Fruit fly (Drosophila melanogaster): ENCODE measurements around the gene Alr.

The Alr gene

dm6 chrX:19750626-19751149 is 2.6 kb downstream of the Alr start, which contains the start of gene Abcd3 (continued):
- peak; percentile 60; the same call in 1 of the 2 replicates for TF ChIP-seq ato (GFP tag; IDR thresholded peaks at IDR 0.05; ENCODE audit: partially characterized antibody)
- TF ChIP-seq Adf1 (GFP tag; IDR thresholded peaks at IDR 0.05) = peak; percentile 60; the same call in 1 of the 2 replicates
- TF ChIP-seq gsb (GFP tag; IDR thresholded peaks at IDR 0.05) = no peak
- no peak for TF ChIP-seq Drgx (GFP tag; IDR thresholded peaks at IDR 0.05)
- peak; percentile 18 for TF ChIP-seq Ets97D (GFP tag; optimal IDR thresholded peaks at IDR 0.05)
- no peak for TF ChIP-seq dimm (GFP tag; IDR thresholded peaks at IDR 0.05)
- peak; percentile 78 for TF ChIP-seq CG13287 (GFP tag; IDR thresholded peaks at IDR 0.05; ENCODE audit: partially characterized antibody)
- TF ChIP-seq Doc3 (GFP tag; IDR thresholded peaks at IDR 0.05; ENCODE audit: partially characterized antibody) = 0 out of 3 replicates have a peak, but pooled peaks have one; percentile 34
- TF ChIP-seq Sox100B (GFP tag; optimal IDR thresholded peaks at IDR 0.05) = no peak
- TF ChIP-seq CG11247 (GFP tag; IDR thresholded peaks at IDR 0.05) = no peak
- TF ChIP-seq CG15011 (GFP tag; optimal IDR thresholded peaks at IDR 0.05) = no peak
- no peak for TF ChIP-seq Elba2 (GFP tag; optimal IDR thresholded peaks at IDR 0.05)
- no peak for TF ChIP-seq Optix (GFP tag; IDR thresholded peaks at IDR 0.05)
- TF ChIP-seq onecut (GFP tag; IDR thresholded peaks at IDR 0.05) = peak; percentile 43; the same call in 1 of the 2 replicates
- TF ChIP-seq gcm (GFP tag; optimal IDR thresholded peaks at IDR 0.05) = peak; percentile 56
- peak; percentile 49 for TF ChIP-seq CG17829 (tag; optimal IDR thresholded peaks at IDR 0.05)
- peak; percentile 73 for TF ChIP-seq CG34224 (GFP tag; IDR thresholded peaks at IDR 0.05; ENCODE audit: partially characterized antibody)
- no peak for TF ChIP-seq CG4820 (GFP tag; optimal IDR thresholded peaks at IDR 0.05)
- TF ChIP-seq CG34422 (GFP tag; IDR thresholded peaks at IDR 0.05) = peak; percentile 70
- TF ChIP-seq Hr39 (optimal IDR thresholded peaks at IDR 0.05) = no peak
- no peak for TF ChIP-seq CG15073 (GFP tag; optimal IDR thresholded peaks at IDR 0.05)
- peak; percentile 25 for TF ChIP-seq CG7839 (tag; optimal IDR thresholded peaks at IDR 0.05)
- TF ChIP-seq dmrt11E (tag; optimal IDR thresholded peaks at IDR 0.05) = no peak
- TF ChIP-seq CG10209 (GFP tag; optimal IDR thresholded peaks at IDR 0.05) = peak; percentile 26
- TF ChIP-seq CG31388 (GFP tag; optimal IDR thresholded peaks at IDR 0.05) = no peak
- peak; percentile 51 for TF ChIP-seq Ets65A (GFP tag)
- TF ChIP-seq croc (GFP tag; conservative IDR thresholded peaks at IDR 0.05) = no peak
- no peak for TF ChIP-seq gsb-n (tag; optimal IDR thresholded peaks at IDR 0.05)
- no peak for TF ChIP-seq lov (optimal IDR thresholded peaks at IDR 0.05)
- TF ChIP-seq lov (GFP tag; IDR thresholded peaks at IDR 0.05) = no peak
- no peak for TF ChIP-seq CG13123 (GFP tag; optimal IDR thresholded peaks at IDR 0.05)
- TF ChIP-seq Fer2 (tag; optimal IDR thresholded peaks at IDR 0.05) = no peak
- TF ChIP-seq Dbx (GFP tag; IDR thresholded peaks at IDR 0.05) = peak; percentile 14; the same call in 1 of the 3 replicates
- 0 out of 2 replicates have a peak, but pooled peaks have one; percentile 15 for TF ChIP-seq Atf6 (GFP tag; IDR thresholded peaks at IDR 0.05)
- peak; percentile 12 for TF ChIP-seq bcd (GFP tag; optimal IDR thresholded peaks at IDR 0.05)
- no peak for TF ChIP-seq CG16779 (GFP tag; IDR thresholded peaks at IDR 0.05)
- peak; percentile 1 for TF ChIP-seq Xbp1 (GFP tag; optimal IDR thresholded peaks at IDR 0.05)
- no peak; the same call in 1 of the 2 replicates for TF ChIP-seq NFAT (GFP tag; IDR thresholded peaks at IDR 0.05)
- no peak for TF ChIP-seq bsh (GFP tag; optimal IDR thresholded peaks at IDR 0.05)
- peak; percentile 62; the same call in 2 of the 3 replicates for TF ChIP-seq CG7963 (GFP tag; IDR thresholded peaks at IDR 0.05; ENCODE audit: partially characterized antibody)
- TF ChIP-seq CG30020 (tag; optimal IDR thresholded peaks at IDR 0.05) = no peak
- peak; percentile 20 for TF ChIP-seq stwl (tag; optimal IDR thresholded peaks at IDR 0.05)
- no peak for TF ChIP-seq Usf (GFP tag; optimal IDR thresholded peaks at IDR 0.05)
- TF ChIP-seq Vsx1 (GFP tag; optimal IDR thresholded peaks at IDR 0.05) = no peak
- peak; percentile 17 for TF ChIP-seq disco-r (GFP tag; optimal IDR thresholded peaks at IDR 0.05)
- no peak for TF ChIP-seq CG15696 (tag; optimal IDR thresholded peaks at IDR 0.05)
- peak; percentile 56 for TF ChIP-seq CG7987 (GFP tag; optimal IDR thresholded peaks at IDR 0.05)
- TF ChIP-seq CG3995 (GFP tag; optimal IDR thresholded peaks at IDR 0.05) = no peak
- peak; percentile 53 for TF ChIP-seq sd (tag; optimal IDR thresholded peaks at IDR 0.05)
- TF ChIP-seq schlank (tag; optimal IDR thresholded peaks at IDR 0.05) = peak; percentile 50
- no peak for TF ChIP-seq Bteb2 (GFP tag; optimal IDR thresholded peaks at IDR 0.05)
